Fruit fly (Drosophila melanogaster) whole organism, embryonic: ENCODE measurements around the gene SK.
A peak's percentile ranks its signal among the peaks of the same experiment; 100 is the strongest.

Source experiments
- Bteb2 ChIP-seq: fragments of 200-800 bp; sonication (Bioruptor generic); optimal IDR thresholded peaks from 2 replicates; lab custom pipeline; 2016; ENCODE audit warnings: missing biosample characterization, missing genetic modification characterization
- CG12236 ChIP-seq: fragments of 200-800 bp; sonication (Bioruptor generic); optimal IDR thresholded peaks from 2 replicates; lab custom pipeline; 2016; ENCODE audit warnings: missing biosample characterization, missing genetic modification characterization
- CG12659 ChIP-seq: fragments of 200-800 bp; sonication (Bioruptor generic); optimal IDR thresholded peaks from 3 replicates; lab custom pipeline; 2017; ENCODE audit warnings: mild to moderate bottlenecking, missing biosample characterization, missing genetic modification reagents, missing genetic modification characterization
- CG12769 ChIP-seq: fragments of 200-800 bp; sonication (Bioruptor generic); optimal IDR thresholded peaks from 2 replicates; lab custom pipeline; 2019; ENCODE audit warnings: missing biosample characterization, mild to moderate bottlenecking, missing genetic modification characterization, moderate library complexity
- CG12942 ChIP-seq: fragments of 200-800 bp; sonication (Bioruptor generic); optimal IDR thresholded peaks from 3 replicates; lab custom pipeline; 2016; ENCODE audit warnings: missing biosample characterization, missing genetic modification characterization
- CG13287 ChIP-seq: fragments of 200-800 bp; sonication (Bioruptor generic); IDR thresholded peaks from 2 replicates; pipeline ENCODE4 v1.3.6; 2022; ENCODE audit warnings: missing biosample characterization, missing genetic modification characterization; ENCODE audit not compliant: partially characterized antibody
- CG13624 ChIP-seq: fragments of 200-800 bp; sonication (Bioruptor generic); optimal IDR thresholded peaks from 2 replicates; lab custom pipeline; 2016; ENCODE audit warnings: missing biosample characterization, missing genetic modification characterization
- CG14441 ChIP-seq: fragments of 200-800 bp; sonication (Bioruptor generic); IDR thresholded peaks from 2 replicates; pipeline ENCODE4 v1.3.6; 2022; ENCODE audit warnings: missing biosample characterization, missing genetic modification characterization
- CG17829 ChIP-seq: fragments of 200-800 bp; optimal IDR thresholded peaks from 2 replicates; lab custom pipeline; 2019; ENCODE audit warnings: missing biosample characterization, mild to moderate bottlenecking, missing genetic modification characterization, moderate library complexity
- CG2129 ChIP-seq: fragments of 200-800 bp; sonication (Bioruptor generic); IDR thresholded peaks from 2 replicates; pipeline ENCODE4 v1.3.6; 2022; ENCODE audit warnings: missing biosample characterization, missing genetic modification characterization; ENCODE audit not compliant: partially characterized antibody
- CG30403 ChIP-seq: fragments of 200-800 bp; sonication (Bioruptor generic); optimal IDR thresholded peaks from 3 replicates; lab custom pipeline; 2016; ENCODE audit warnings: missing biosample characterization, missing genetic modification characterization
- CG34224 ChIP-seq: fragments of 200-800 bp; sonication (Bioruptor generic); IDR thresholded peaks from 3 replicates; pipeline ENCODE4 v1.3.6; 2022; ENCODE audit warnings: missing biosample characterization, missing genetic modification characterization; ENCODE audit not compliant: partially characterized antibody
- CG42726 ChIP-seq: fragments of 200-800 bp; sonication (Bioruptor generic); IDR thresholded peaks from 2 replicates; pipeline ENCODE4 v1.3.6; 2022; ENCODE audit warnings: missing biosample characterization, missing genetic modification characterization; ENCODE audit not compliant: partially characterized antibody
- CG4328 ChIP-seq: fragments of 200-800 bp; sonication (Bioruptor generic); optimal IDR thresholded peaks from 3 replicates; lab custom pipeline; 2017; ENCODE audit warnings: missing biosample characterization, missing genetic modification reagents, missing genetic modification characterization
- CG4424 ChIP-seq: fragments of 200-800 bp; sonication (Bioruptor generic); optimal IDR thresholded peaks from 3 replicates; lab custom pipeline; 2016; ENCODE audit warnings: missing biosample characterization, missing genetic modification characterization
- CG6791 ChIP-seq: fragments of 200-800 bp; sonication (Bioruptor generic); IDR thresholded peaks from 3 replicates; pipeline ENCODE4 v1.3.6; 2022; ENCODE audit warnings: missing biosample characterization, missing genetic modification characterization; ENCODE audit not compliant: partially characterized antibody
- CG9609 ChIP-seq: fragments of 200-800 bp; sonication (Bioruptor generic); optimal IDR thresholded peaks from 3 replicates; lab custom pipeline; 2016; ENCODE audit warnings: missing biosample characterization, missing genetic modification characterization
- CG9817 ChIP-seq: fragments of 200-800 bp; sonication (Bioruptor generic); optimal IDR thresholded peaks from 2 replicates; lab custom pipeline; 2018; ENCODE audit warnings: missing biosample characterization, mild to moderate bottlenecking, missing genetic modification characterization, moderate library complexity
- Dbx ChIP-seq: fragments of 200-800 bp; sonication (Bioruptor generic); IDR thresholded peaks from 3 replicates; pipeline ENCODE4 v1.3.6; 2022; ENCODE audit warnings: missing biosample characterization, missing genetic modification characterization
- Dip3 ChIP-seq: fragments of 200-800 bp; sonication (Bioruptor generic); optimal IDR thresholded peaks from 3 replicates; lab custom pipeline; 2016; ENCODE audit warnings: missing biosample characterization, missing genetic modification characterization
- Doc2 ChIP-seq: fragments of 200-800 bp; sonication (Bioruptor generic); IDR thresholded peaks from 2 replicates; pipeline ENCODE4 v1.3.6; 2022; ENCODE audit warnings: missing biosample characterization, missing genetic modification characterization
- Doc3 ChIP-seq: fragments of 200-800 bp; sonication (Bioruptor generic); IDR thresholded peaks from 3 replicates; pipeline ENCODE4 v1.3.6; 2022; ENCODE audit warnings: missing biosample characterization, missing genetic modification characterization; ENCODE audit not compliant: partially characterized antibody
- Dp ChIP-seq: fragments of 200-800 bp; sonication (Bioruptor generic); optimal IDR thresholded peaks from 2 replicates; lab custom pipeline; 2018; ENCODE audit warnings: missing biosample characterization, mild to moderate bottlenecking, missing genetic modification characterization, moderate library complexity
- Dref ChIP-seq: fragments of 200-800 bp; sonication (Bioruptor generic); IDR thresholded peaks from 2 replicates; pipeline ENCODE4 v1.3.6; 2022; ENCODE audit warnings: missing biosample characterization, missing genetic modification characterization
- Fer3 ChIP-seq: fragments of 200-800 bp; sonication (Bioruptor generic); optimal IDR thresholded peaks from 2 replicates; lab custom pipeline; 2018; ENCODE audit warnings: missing biosample characterization, mild to moderate bottlenecking, missing genetic modification characterization, moderate library complexity
- Hmr ChIP-seq: fragments of 200-800 bp; sonication (Bioruptor generic); optimal IDR thresholded peaks from 3 replicates; lab custom pipeline; 2017; ENCODE audit warnings: mild to moderate bottlenecking, missing biosample characterization, missing genetic modification reagents, missing genetic modification characterization
- Hsf ChIP-seq: fragments of 200-800 bp; sonication (Bioruptor generic); optimal IDR thresholded peaks from 3 replicates; lab custom pipeline; 2016; ENCODE audit warnings: missing biosample characterization, missing genetic modification characterization
- Jarid2 ChIP-seq: fragments of 200-800 bp; sonication (Bioruptor generic); optimal IDR thresholded peaks from 3 replicates; lab custom pipeline; 2017; ENCODE audit warnings: mild to moderate bottlenecking, missing biosample characterization, missing genetic modification reagents, missing genetic modification characterization
- MBD-R2 ChIP-seq: fragments of 200-800 bp; sonication (Bioruptor generic); IDR thresholded peaks from 2 replicates; pipeline ENCODE4 v1.3.6; 2022; ENCODE audit warnings: missing biosample characterization, missing genetic modification characterization
- NfI ChIP-seq: fragments of 200-800 bp; sonication (Bioruptor generic); optimal IDR thresholded peaks from 3 replicates; lab custom pipeline; 2018; ENCODE audit warnings: missing biosample characterization, mild to moderate bottlenecking, missing genetic modification characterization, moderate library complexity
- Opbp ChIP-seq: fragments of 200-800 bp; sonication (Bioruptor generic); IDR thresholded peaks from 3 replicates; pipeline ENCODE4 v1.3.6; 2022; ENCODE audit warnings: missing biosample characterization, missing genetic modification characterization; ENCODE audit not compliant: partially characterized antibody
- Pdp1 ChIP-seq, 2 experiments: fragments of 200-800 bp; sonication (Bioruptor generic); optimal IDR thresholded peaks; 3 replicates each; lab custom pipeline; 2016; ENCODE audit warnings: missing biosample characterization in 2 of 2, missing genetic modification characterization in 2 of 2, mild to moderate bottlenecking in 1 of 2, moderate library complexity in 1 of 2
- Sry-β ChIP-seq: fragments of 200-800 bp; sonication (Bioruptor generic); optimal IDR thresholded peaks from 2 replicates; lab custom pipeline; 2018; ENCODE audit warnings: missing biosample characterization, mild to moderate bottlenecking, missing genetic modification characterization, moderate library complexity
- YL-1 ChIP-seq: fragments of 200-800 bp; sonication (Bioruptor generic); optimal IDR thresholded peaks from 3 replicates; lab custom pipeline; 2017; ENCODE audit warnings: missing biosample characterization, mild to moderate bottlenecking, missing genetic modification characterization
- bab2 ChIP-seq: fragments of 200-800 bp; sonication (Bioruptor generic); optimal IDR thresholded peaks from 2 replicates; lab custom pipeline; 2016; ENCODE audit warnings: missing biosample characterization, missing genetic modification characterization
- bbx ChIP-seq: fragments of 200-800 bp; sonication (Bioruptor generic); IDR thresholded peaks from 2 replicates; pipeline ENCODE4 v1.3.6; 2022; ENCODE audit warnings: missing biosample characterization, missing genetic modification characterization; ENCODE audit not compliant: partially characterized antibody
- cg ChIP-seq: fragments of 200-800 bp; sonication (Bioruptor generic); optimal IDR thresholded peaks from 3 replicates; lab custom pipeline; 2019; ENCODE audit warnings: missing biosample characterization, mild to moderate bottlenecking, missing genetic modification characterization, moderate library complexity
- chn ChIP-seq: fragments of 200-800 bp; sonication (Bioruptor generic); optimal IDR thresholded peaks from 2 replicates; lab custom pipeline; 2016; ENCODE audit warnings: missing biosample characterization, missing genetic modification characterization
- ewg ChIP-seq: fragments of 200-800 bp; sonication (Bioruptor generic); optimal IDR thresholded peaks from 3 replicates; lab custom pipeline; 2017; ENCODE audit warnings: mild to moderate bottlenecking, missing biosample characterization, missing genetic modification reagents, missing genetic modification characterization
- gce ChIP-seq: fragments of 200-800 bp; sonication (Bioruptor generic); IDR thresholded peaks from 3 replicates; pipeline ENCODE4 v1.3.6; 2022; ENCODE audit warnings: missing biosample characterization, missing genetic modification characterization
- gfzf ChIP-seq: fragments of 200-800 bp; sonication (Bioruptor generic); optimal IDR thresholded peaks from 2 replicates; lab custom pipeline; 2016; ENCODE audit warnings: missing biosample characterization, mild to moderate bottlenecking, missing genetic modification characterization, moderate library complexity
- ind ChIP-seq: fragments of 200-800 bp; sonication (Bioruptor generic); optimal IDR thresholded peaks from 3 replicates; lab custom pipeline; 2016; ENCODE audit warnings: missing biosample characterization, missing genetic modification characterization
- inv ChIP-seq: fragments of 200-800 bp; sonication (Bioruptor generic); IDR thresholded peaks from 2 replicates; pipeline ENCODE4 v1.3.6; 2022; ENCODE audit warnings: missing biosample characterization, missing genetic modification characterization; ENCODE audit not compliant: partially characterized antibody
- lbe ChIP-seq: fragments of 200-800 bp; sonication (Bioruptor generic); optimal IDR thresholded peaks from 2 replicates; lab custom pipeline; 2016; ENCODE audit warnings: missing biosample characterization, mild to moderate bottlenecking, missing genetic modification characterization
- lilli ChIP-seq: fragments of 200-800 bp; sonication (Bioruptor generic); optimal IDR thresholded peaks from 3 replicates; lab custom pipeline; 2016; ENCODE audit warnings: missing biosample characterization, missing genetic modification characterization
- mld ChIP-seq: fragments of 200-800 bp; sonication (Bioruptor generic); IDR thresholded peaks from 3 replicates; pipeline ENCODE4 v1.3.6; 2022; ENCODE audit warnings: missing biosample characterization, missing genetic modification characterization; ENCODE audit not compliant: partially characterized antibody
- pzg ChIP-seq: fragments of 200-800 bp; sonication (Bioruptor generic); optimal IDR thresholded peaks from 3 replicates; lab custom pipeline; 2018; ENCODE audit warnings: missing biosample characterization, mild to moderate bottlenecking, missing genetic modification characterization, moderate library complexity
- sqz ChIP-seq: fragments of 200-800 bp; sonication (Bioruptor generic); optimal IDR thresholded peaks from 3 replicates; lab custom pipeline; 2018; ENCODE audit warnings: missing biosample characterization, mild to moderate bottlenecking, missing genetic modification characterization
- tin ChIP-seq: fragments of 200-800 bp; sonication (Bioruptor generic); optimal IDR thresholded peaks from 3 replicates; lab custom pipeline; 2016; ENCODE audit warnings: missing biosample characterization, missing genetic modification characterization

The SK gene

dm6 chrX:5308963-5309362 is 31.1 kb upstream of the SK start, which contains the start of the genes Cdk7 and snf (continued):
- no peak for TF ChIP-seq Fer3 (tag; lab: Kevin White, UChicago)
- TF ChIP-seq lbe: peak; percentile 31
- TF ChIP-seq CG6791 (GFP tag; lab: Robert Waterston, UW): peak; percentile 87
- peak; percentile 67 for TF ChIP-seq bbx (GFP tag; lab: Robert Waterston, UW)
- no peak for TF ChIP-seq CG4328 (GFP tag; lab: Kevin White, UChicago)
- no peak for TF ChIP-seq gce (GFP tag; lab: Robert Waterston, UW)
- TF ChIP-seq CG9817: peak; percentile 5
- peak; percentile 29 for TF ChIP-seq Hmr (GFP tag; lab: Kevin White, UChicago)
- TF ChIP-seq Doc2 (GFP tag; lab: Robert Waterston, UW): no peak
- TF ChIP-seq CG4424 (GFP tag; lab: Kevin White, UChicago): peak; percentile 40
- peak; percentile 8 for TF ChIP-seq NfI (GFP tag; lab: Kevin White, UChicago)
- TF ChIP-seq Dip3 (GFP tag; lab: Kevin White, UChicago): peak; percentile 63
- peak; percentile 57 for TF ChIP-seq bab2 (GFP tag; lab: Kevin White, UChicago)
- TF ChIP-seq CG14441: 0 out of 2 replicates have a peak, but pooled peaks have one; percentile 10
- TF ChIP-seq YL-1 (GFP tag; lab: Kevin White, UChicago): peak; percentile 58
- peak; percentile 63 for TF ChIP-seq CG30403
- TF ChIP-seq sqz (GFP tag; lab: Kevin White, UChicago): peak; percentile 78
- TF ChIP-seq Hsf (GFP tag; lab: Kevin White, UChicago): peak; percentile 70
- peak; percentile 68 for TF ChIP-seq MBD-R2
- TF ChIP-seq CG12236 (GFP tag; lab: Kevin White, UChicago): peak; percentile 13
- TF ChIP-seq CG34224 (GFP tag; lab: Robert Waterston, UW): peak; percentile 88
- TF ChIP-seq gfzf: peak; percentile 57
- peak; percentile 68 for TF ChIP-seq Dp (GFP tag; lab: Kevin White, UChicago)
- peak; percentile 24 for TF ChIP-seq CG12942 (GFP tag; lab: Kevin White, UChicago)
- peak; percentile 88 for TF ChIP-seq CG13287 (GFP tag; lab: Robert Waterston, UW)
- TF ChIP-seq CG13624: peak; percentile 50
- peak; percentile 85 for TF ChIP-seq pzg
- peak; percentile 73; the same call in 2 of the 3 replicates for TF ChIP-seq Opbp
- TF ChIP-seq Doc3 (GFP tag; lab: Robert Waterston, UW): peak; percentile 79
- TF ChIP-seq ewg (GFP tag; lab: Kevin White, UChicago): peak; percentile 24
- peak in 1 of 2 experiments; percentile 22 for TF ChIP-seq Pdp1 (GFP tag; optimal IDR thresholded peaks at IDR 0.05; lab: Kevin White, UChicago)
- TF ChIP-seq Jarid2 (GFP tag; lab: Kevin White, UChicago): no peak
- TF ChIP-seq Bteb2 (GFP tag; lab: Kevin White, UChicago): peak; percentile 42
- peak; percentile 71 for TF ChIP-seq lilli (GFP tag; lab: Kevin White, UChicago)
- TF ChIP-seq mld (GFP tag; lab: Robert Waterston, UW): peak; percentile 75; the same call in 1 of the 3 replicates
- TF ChIP-seq Dbx (GFP tag; lab: Robert Waterston, UW): peak; percentile 63; the same call in 2 of the 3 replicates
- peak; percentile 27 for TF ChIP-seq chn (GFP tag; lab: Kevin White, UChicago)
- TF ChIP-seq inv (GFP tag; lab: Robert Waterston, UW): peak; percentile 82
- peak; percentile 42; the same call in 1 of the 2 replicates for TF ChIP-seq CG42726
- TF ChIP-seq Sry-β (GFP tag; lab: Kevin White, UChicago): peak; percentile 74
- TF ChIP-seq Dref: peak; percentile 91
- peak; percentile 24 for TF ChIP-seq CG17829
- peak; percentile 37 for TF ChIP-seq ind
- TF ChIP-seq CG12769: no peak
- no peak for TF ChIP-seq cg (GFP tag; lab: Kevin White, UChicago)
- peak; percentile 30 for TF ChIP-seq tin (GFP tag; lab: Kevin White, UChicago)
- peak; percentile 30 for TF ChIP-seq CG9609 (GFP tag; lab: Kevin White, UChicago)
- peak; percentile 74 for TF ChIP-seq CG2129 (GFP tag; lab: Robert Waterston, UW)
- peak; percentile 66 for TF ChIP-seq CG12659 (GFP tag; lab: Kevin White, UChicago)
